Fruit fly (Drosophila melanogaster): ENCODE results near the gene Ttc19.

Ttc19 gene

dm6 chr2L:19045111-19045560 is at the start of gene Ttc19, which contains the start of gene Acn:
TSS of gene Ttc19 (minus strand) at chr2L:19045148.
TSS of gene Acn (plus strand) at chr2L:19045355.
- TF ChIP-seq CG3032 (tag; optimal IDR thresholded peaks at IDR 0.05) (peak; percentile 82), CG6276 (GFP tag; optimal IDR thresholded peaks at IDR 0.05) (no peak), pdm3 (GFP tag; optimal IDR thresholded peaks at IDR 0.05) (peak; percentile 85), lz (GFP tag; optimal IDR thresholded peaks at IDR 0.05) (peak; percentile 86), CG3919 (GFP tag; optimal IDR thresholded peaks at IDR 0.05) (peak; percentile 79), Sox15 (GFP tag; optimal IDR thresholded peaks at IDR 0.05) (peak; percentile 60), acj6 (GFP tag; optimal IDR thresholded peaks at IDR 0.05) (peak; percentile 81), salr (GFP tag; optimal IDR thresholded peaks at IDR 0.05) (peak in 1 of 2 experiments; percentile 27), CG8119 (GFP tag; IDR thresholded peaks at IDR 0.05) (peak; percentile 54; the same call in 2 of the 3 replicates), Eip93F (GFP tag; optimal IDR thresholded peaks at IDR 0.05) (no peak), CG16779 (tag; optimal IDR thresholded peaks at IDR 0.05) (no peak), CG10669 (GFP tag; optimal IDR thresholded peaks at IDR 0.05) (peak; percentile 72), topi (GFP tag; optimal IDR thresholded peaks at IDR 0.05) (peak; percentile 81), CG11902 (GFP tag; optimal IDR thresholded peaks at IDR 0.05) (peak; percentile 55), Smox (GFP tag; optimal IDR thresholded peaks at IDR 0.05) (peak; percentile 86), CG6808 (GFP tag; optimal IDR thresholded peaks at IDR 0.05) (no peak), eg (GFP tag; IDR thresholded peaks at IDR 0.05) (peak; percentile 78), dac (GFP tag; optimal IDR thresholded peaks at IDR 0.05) (no peak), cyc (GFP tag; optimal IDR thresholded peaks at IDR 0.05) (peak; percentile 82), CG11762 (GFP tag; optimal IDR thresholded peaks at IDR 0.05; ENCODE audit: insufficient read depth) (peak; percentile 72), vri (GFP tag; optimal IDR thresholded peaks at IDR 0.05) (peak; percentile 88), CG10631 (GFP tag; optimal IDR thresholded peaks at IDR 0.05) (peak; percentile 87), Hr38 (GFP tag; optimal IDR thresholded peaks at IDR 0.05) (no peak), achi (GFP tag; optimal IDR thresholded peaks at IDR 0.05) (peak; percentile 84), dsx (GFP tag; optimal IDR thresholded peaks at IDR 0.05; ENCODE audit: poor library complexity, severe bottlenecking) (peak; percentile 65), Hr4 (GFP tag; optimal IDR thresholded peaks at IDR 0.05) (peak; percentile 87), OdsH (GFP tag; optimal IDR thresholded peaks at IDR 0.05) (peak; percentile 88), Hr39 (GFP tag; optimal IDR thresholded peaks at IDR 0.05) (peak; percentile 89), CG1621 (tag; optimal IDR thresholded peaks at IDR 0.05) (peak; percentile 52), fd59A (GFP tag; optimal IDR thresholded peaks at IDR 0.05) (peak; percentile 27), CG31627 (GFP tag; optimal IDR thresholded peaks at IDR 0.05) (peak; percentile 89), CG8632 (GFP tag; optimal IDR thresholded peaks at IDR 0.05) (peak; percentile 59), Met (GFP tag; optimal IDR thresholded peaks at IDR 0.05) (peak; percentile 84), Lpt (GFP tag; optimal IDR thresholded peaks at IDR 0.05) (peak; percentile 55), Sox102F (GFP tag; optimal IDR thresholded peaks at IDR 0.05) (no peak), Eip78C (GFP tag) (peak; percentile 94), ss (GFP tag; optimal IDR thresholded peaks at IDR 0.05) (no peak), CG6163 (GFP tag; IDR thresholded peaks at IDR 0.05) (peak; percentile 74), CG4318 (GFP tag; optimal IDR thresholded peaks at IDR 0.05) (no peak), CG9139 (GFP tag; optimal IDR thresholded peaks at IDR 0.05) (no peak), Eip75B (GFP tag; optimal IDR thresholded peaks at IDR 0.05) (peak; percentile 86), Gug (GFP tag; IDR thresholded peaks at IDR 0.05) (peak; percentile 66), svp (GFP tag) (no peak), net (GFP tag; optimal IDR thresholded peaks at IDR 0.05) (peak; percentile 78), CG6854 (GFP tag; optimal IDR thresholded peaks at IDR 0.05) (no peak), esn (GFP tag; optimal IDR thresholded peaks at IDR 0.05) (peak; percentile 90), CG34406 (GFP tag; optimal IDR thresholded peaks at IDR 0.05) (peak; percentile 80), CG8319 (GFP tag; optimal IDR thresholded peaks at IDR 0.05) (peak; percentile 53), CG7368 (GFP tag; optimal IDR thresholded peaks at IDR 0.05) (no peak), CG15336 (GFP tag; IDR thresholded peaks at IDR 0.05) (peak; percentile 51; the same call in 1 of the 2 replicates), CG6792 (GFP tag; optimal IDR thresholded peaks at IDR 0.05) (peak; percentile 73), Ets21C (GFP tag; optimal IDR thresholded peaks at IDR 0.05) (peak; percentile 80)

All from whole organism, prepupa.